Worm (Caenorhabditis elegans) whole organism, L3 larva: ENCODE measurements around the gene mpc-1.

Source experiments
- aly-2 ChIP-seq: fragments of 150-350 bp; optimal IDR thresholded peaks from 2 replicates; lab custom pipeline; 2014; ENCODE audit warnings: missing biosample characterization, missing genetic modification characterization
- ceh-16 ChIP-seq: sonication (generic microtip); optimal IDR thresholded peaks from 2 replicates; lab custom pipeline; 2017; ENCODE audit warnings: missing biosample characterization, missing genetic modification characterization
- lin-15B ChIP-seq: fragments of 150-350 bp; optimal IDR thresholded peaks from 2 replicates; lab custom pipeline; 2014; ENCODE audit warnings: missing biosample characterization, missing genetic modification characterization
- mml-1 ChIP-seq: fragments of 150-350 bp; sonication (generic microtip); optimal IDR thresholded peaks from 3 replicates; lab custom pipeline; 2014; ENCODE audit warnings: missing biosample characterization, missing genetic modification characterization
- skn-1 ChIP-seq: fragments of 150-350 bp; optimal IDR thresholded peaks from 2 replicates; lab custom pipeline; 2014; ENCODE audit warnings: missing biosample characterization, missing genetic modification characterization

DNA sequence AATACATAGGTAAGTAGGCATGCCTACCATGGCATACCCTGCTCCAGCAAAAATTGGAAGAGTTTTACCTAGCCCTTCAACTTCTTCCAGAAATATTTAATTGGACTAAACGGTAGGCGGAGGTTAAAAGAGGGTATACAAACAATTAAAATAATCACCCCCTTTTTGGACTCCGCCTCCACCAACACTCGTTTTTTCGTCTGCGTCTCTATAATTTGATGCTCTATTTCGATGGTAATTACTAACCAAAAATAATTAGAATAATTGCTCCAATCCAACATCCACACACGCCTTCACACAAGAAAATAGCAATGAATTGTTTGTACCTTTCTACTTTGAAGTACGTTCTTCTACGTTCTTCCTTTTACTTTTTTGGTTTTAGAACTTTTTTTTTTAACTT lies 39.5 kb downstream of the mpc-1 start:
- TF ChIP-seq aly-2: no peak
- no peak for TF ChIP-seq mml-1 (tag; lab: Kevin White, UChicago)
- TF ChIP-seq lin-15B (tag; lab: Kevin White, UChicago): no peak
- no peak for TF ChIP-seq ceh-16
- no peak for TF ChIP-seq skn-1 (tag; lab: Kevin White, UChicago)
